Fruit fly (Drosophila melanogaster) whole organism, embryonic: ENCODE data around the gene CG15536.

ENCODE experiments used
- Blimp-1 ChIP-seq: fragments of 200-800 bp; sonication (Bioruptor generic); optimal IDR thresholded peaks from 3 replicates; lab custom pipeline; 2018; ENCODE audit warnings: missing biosample characterization, missing genetic modification characterization, mild to moderate bottlenecking, moderate library complexity, missing genetic modification reagents
- CG10565 ChIP-seq: fragments of 200-800 bp; sonication (Bioruptor generic); optimal IDR thresholded peaks from 3 replicates; lab custom pipeline; 2016; ENCODE audit warnings: missing biosample characterization, mild to moderate bottlenecking, missing genetic modification characterization
- CG14014 ChIP-seq: fragments of 200-800 bp; sonication (Bioruptor generic); IDR thresholded peaks from 2 replicates; pipeline ENCODE4 v1.3.6; 2022; ENCODE audit warnings: missing biosample characterization, missing genetic modification characterization
- CG17361 ChIP-seq: fragments of 200-800 bp; sonication (Bioruptor generic); IDR thresholded peaks from 3 replicates; pipeline ENCODE4 v1.3.6; 2022; ENCODE audit warnings: missing biosample characterization, missing genetic modification characterization
- CG1792 ChIP-seq: fragments of 200-800 bp; sonication (Bioruptor generic); optimal IDR thresholded peaks from 2 replicates; lab custom pipeline; 2016; ENCODE audit warnings: missing biosample characterization, missing genetic modification characterization
- CG18619 ChIP-seq: fragments of 200-800 bp; sonication (Bioruptor generic); optimal IDR thresholded peaks from 3 replicates; lab custom pipeline; 2017; ENCODE audit warnings: missing biosample characterization, mild to moderate bottlenecking, missing genetic modification characterization
- CG2199 ChIP-seq: fragments of 200-800 bp; sonication (Bioruptor generic); IDR thresholded peaks from 3 replicates; pipeline ENCODE4 v1.3.6; 2022; ENCODE audit warnings: missing biosample characterization, missing genetic modification characterization
- CG31365 ChIP-seq: fragments of 200-800 bp; sonication (Bioruptor generic); optimal IDR thresholded peaks from 2 replicates; lab custom pipeline; 2018; ENCODE audit warnings: missing biosample characterization, mild to moderate bottlenecking, missing genetic modification characterization
- CG31441 ChIP-seq: fragments of 200-800 bp; sonication (Bioruptor generic); IDR thresholded peaks from 2 replicates; pipeline ENCODE4 v1.3.6; 2022; ENCODE audit warnings: missing biosample characterization, missing genetic modification characterization
- CG3281 ChIP-seq: fragments of 200-800 bp; sonication (Bioruptor generic); optimal IDR thresholded peaks from 3 replicates; lab custom pipeline; 2017; ENCODE audit warnings: missing biosample characterization, mild to moderate bottlenecking, missing genetic modification characterization
- CG4424 ChIP-seq: fragments of 200-800 bp; sonication (Bioruptor generic); optimal IDR thresholded peaks from 3 replicates; lab custom pipeline; 2016; ENCODE audit warnings: missing biosample characterization, missing genetic modification characterization
- CG4707 ChIP-seq: fragments of 200-800 bp; sonication (Bioruptor generic); optimal IDR thresholded peaks from 2 replicates; lab custom pipeline; 2018; ENCODE audit warnings: missing biosample characterization, mild to moderate bottlenecking, missing genetic modification characterization, moderate library complexity
- CG4730 ChIP-seq: fragments of 200-800 bp; sonication (Bioruptor generic); IDR thresholded peaks from 2 replicates; pipeline ENCODE4 v1.3.6; 2022; ENCODE audit warnings: missing biosample characterization, missing genetic modification characterization
- CG4854 ChIP-seq: fragments of 200-800 bp; sonication (Bioruptor generic); optimal IDR thresholded peaks from 2 replicates; lab custom pipeline; 2016; ENCODE audit warnings: missing biosample characterization, missing genetic modification characterization, inconsistent platforms
- CG6813 ChIP-seq: fragments of 200-800 bp; sonication (Bioruptor generic); optimal IDR thresholded peaks from 2 replicates; lab custom pipeline; 2017; ENCODE audit warnings: missing biosample characterization, missing genetic modification characterization, mild to moderate bottlenecking, moderate library complexity, missing genetic modification reagents
- CG7556 ChIP-seq: fragments of 200-800 bp; sonication (Bioruptor generic); optimal IDR thresholded peaks from 2 replicates; lab custom pipeline; 2017; ENCODE audit warnings: missing biosample characterization, mild to moderate bottlenecking, missing genetic modification characterization
- CG7963 ChIP-seq: fragments of 200-800 bp; sonication (Bioruptor generic); IDR thresholded peaks from 3 replicates; pipeline ENCODE4 v1.3.6; 2022; ENCODE audit warnings: missing biosample characterization, missing genetic modification characterization; ENCODE audit not compliant: partially characterized antibody
- CG7987 ChIP-seq: fragments of 200-800 bp; sonication (Bioruptor generic); optimal IDR thresholded peaks from 2 replicates; lab custom pipeline; 2018; ENCODE audit warnings: missing biosample characterization, mild to moderate bottlenecking, missing genetic modification characterization, moderate library complexity
- CG9727 ChIP-seq: fragments of 200-800 bp; sonication (Bioruptor generic); optimal IDR thresholded peaks from 3 replicates; lab custom pipeline; 2017; ENCODE audit warnings: missing biosample characterization, mild to moderate bottlenecking, missing genetic modification characterization
- Camta ChIP-seq: fragments of 200-800 bp; sonication (Bioruptor generic); optimal IDR thresholded peaks from 2 replicates; lab custom pipeline; 2016; ENCODE audit warnings: missing biosample characterization, missing genetic modification characterization
- Deaf1 ChIP-seq: fragments of 200-800 bp; optimal IDR thresholded peaks from 3 replicates; lab custom pipeline; 2019; ENCODE audit warnings: missing biosample characterization, mild to moderate bottlenecking, missing genetic modification characterization, moderate library complexity
- Dll ChIP-seq: fragments of 200-800 bp; sonication (Bioruptor generic); IDR thresholded peaks from 4 replicates; pipeline ENCODE4 v1.3.6; 2022; ENCODE audit warnings: missing biosample characterization, missing genetic modification characterization; ENCODE audit not compliant: partially characterized antibody
- E2f1 ChIP-seq: fragments of 200-800 bp; sonication (Bioruptor generic); IDR thresholded peaks from 2 replicates; pipeline ENCODE4 v1.3.6; 2022; ENCODE audit warnings: missing biosample characterization, missing genetic modification characterization
- Ets65A ChIP-seq: fragments of 200-800 bp; sonication (Bioruptor generic); peaks from one replicate; lab custom pipeline; 2016; ENCODE audit warnings: missing biosample characterization, missing genetic modification characterization
- Fer2 ChIP-seq: fragments of 200-800 bp; sonication (Bioruptor generic); optimal IDR thresholded peaks from 2 replicates; lab custom pipeline; 2018; ENCODE audit warnings: missing biosample characterization, mild to moderate bottlenecking, missing genetic modification characterization, moderate library complexity
- Gsc ChIP-seq: fragments of 200-800 bp; sonication (Bioruptor generic); IDR thresholded peaks from 2 replicates; pipeline ENCODE4 v1.3.6; 2022; ENCODE audit warnings: missing biosample characterization, missing genetic modification characterization
- Lhr ChIP-seq: fragments of 200-800 bp; sonication (Bioruptor generic); optimal IDR thresholded peaks from 3 replicates; lab custom pipeline; 2017; ENCODE audit warnings: mild to moderate bottlenecking, missing biosample characterization, missing genetic modification reagents, missing genetic modification characterization
- NK7.1 ChIP-seq: fragments of 200-800 bp; sonication (Bioruptor generic); optimal IDR thresholded peaks from 3 replicates; lab custom pipeline; 2016; ENCODE audit warnings: missing biosample characterization, missing genetic modification characterization
- Nf-YC ChIP-seq: fragments of 200-800 bp; optimal IDR thresholded peaks from 3 replicates; lab custom pipeline; 2019; ENCODE audit warnings: missing biosample characterization, mild to moderate bottlenecking, missing genetic modification characterization, moderate library complexity
- Sry-δ ChIP-seq: fragments of 200-800 bp; sonication (Bioruptor generic); optimal IDR thresholded peaks from 2 replicates; lab custom pipeline; 2016; ENCODE audit warnings: missing biosample characterization, missing genetic modification characterization
- Tbp ChIP-seq: fragments of >200 bp; optimal IDR thresholded peaks from 2 replicates; lab custom pipeline; 2018; ENCODE audit warnings: missing biosample characterization, missing genetic modification characterization
- Xbp1 ChIP-seq: fragments of 200-800 bp; sonication (Bioruptor generic); optimal IDR thresholded peaks from 3 replicates; lab custom pipeline; 2016; ENCODE audit warnings: missing biosample characterization, mild to moderate bottlenecking, missing genetic modification characterization
- bigmax ChIP-seq: fragments of 200-800 bp; sonication (Bioruptor generic); optimal IDR thresholded peaks from 2 replicates; lab custom pipeline; 2018; ENCODE audit warnings: missing biosample characterization, mild to moderate bottlenecking, missing genetic modification characterization
- bowl ChIP-seq: fragments of 200-800 bp; sonication (Bioruptor generic); IDR thresholded peaks from 2 replicates; pipeline ENCODE4 v1.3.6; 2022; ENCODE audit warnings: missing biosample characterization, missing genetic modification characterization
- br ChIP-seq: fragments of >200 bp; optimal IDR thresholded peaks from 2 replicates; lab custom pipeline; 2017
- cwo ChIP-seq: fragments of 200-800 bp; sonication (Bioruptor generic); optimal IDR thresholded peaks from 3 replicates; lab custom pipeline; 2017; ENCODE audit warnings: missing biosample characterization, missing genetic modification characterization, mild to moderate bottlenecking, moderate library complexity, missing genetic modification reagents
- ems ChIP-seq: fragments of 200-800 bp; sonication (Bioruptor generic); optimal IDR thresholded peaks from 3 replicates; lab custom pipeline; 2016; ENCODE audit warnings: missing biosample characterization, missing genetic modification characterization
- en ChIP-seq: fragments of 200-800 bp; sonication (Bioruptor generic); optimal IDR thresholded peaks from 2 replicates; lab custom pipeline; 2016; ENCODE audit warnings: missing biosample characterization, missing genetic modification characterization
- fd3F ChIP-seq: fragments of 200-800 bp; sonication (Bioruptor generic); optimal IDR thresholded peaks from 2 replicates; lab custom pipeline; 2018; ENCODE audit warnings: missing biosample characterization, mild to moderate bottlenecking, missing genetic modification characterization, moderate library complexity
- ftz-f1 ChIP-seq: fragments of 200-800 bp; sonication (Bioruptor generic); optimal IDR thresholded peaks from 2 replicates; lab custom pipeline; 2016; ENCODE audit warnings: missing biosample characterization, missing genetic modification characterization
- oc ChIP-seq: fragments of 200-800 bp; sonication (Bioruptor generic); optimal IDR thresholded peaks from 2 replicates; lab custom pipeline; 2018; ENCODE audit warnings: missing biosample characterization, mild to moderate bottlenecking, missing genetic modification characterization, moderate library complexity
- pan ChIP-seq, 4 experiments: fragments of >200 bp in 3 of 4; fragments of 200-800 bp in 1 of 4; sonication (Bioruptor generic) in 1 of 4; optimal IDR thresholded peaks in 3 of 4; IDR thresholded peaks in 1 of 4; 2 replicates each; pipeline versions ENCODE4 v1.3.6 to Lab custom; 2017 to 2022; ENCODE audit warnings: missing biosample characterization in 2 of 4, missing genetic modification characterization in 2 of 4, mixed read lengths in 1 of 4
- pho ChIP-seq: fragments of 200-800 bp; sonication (Bioruptor generic); optimal IDR thresholded peaks from 2 replicates; lab custom pipeline; 2016; ENCODE audit warnings: missing biosample characterization, missing genetic modification characterization
- pros ChIP-seq: fragments of 200-800 bp; sonication (Bioruptor generic); optimal IDR thresholded peaks from 3 replicates; lab custom pipeline; 2019; ENCODE audit warnings: missing biosample characterization, mild to moderate bottlenecking, missing genetic modification characterization, moderate library complexity
- pum ChIP-seq: fragments of 200-800 bp; sonication (Bioruptor generic); optimal IDR thresholded peaks from 2 replicates; lab custom pipeline; 2016; ENCODE audit warnings: missing biosample characterization, missing genetic modification characterization
- run ChIP-seq: fragments of 200-800 bp; sonication (Bioruptor generic); optimal IDR thresholded peaks from 3 replicates; lab custom pipeline; 2018; ENCODE audit warnings: missing biosample characterization, mild to moderate bottlenecking, missing genetic modification characterization
- schlank ChIP-seq: fragments of 200-800 bp; sonication (Bioruptor generic); optimal IDR thresholded peaks from 2 replicates; lab custom pipeline; 2018; ENCODE audit warnings: missing biosample characterization, mild to moderate bottlenecking, missing genetic modification characterization
- slou ChIP-seq: fragments of 200-800 bp; sonication (Bioruptor generic); optimal IDR thresholded peaks from 3 replicates; lab custom pipeline; 2016; ENCODE audit warnings: missing biosample characterization, missing genetic modification characterization
- sob ChIP-seq: fragments of 200-800 bp; sonication (Bioruptor generic); IDR thresholded peaks from 2 replicates; pipeline ENCODE4 v1.3.6; 2022; ENCODE audit warnings: missing biosample characterization, missing genetic modification characterization
- stc ChIP-seq: fragments of 200-800 bp; sonication (Bioruptor generic); IDR thresholded peaks from 2 replicates; pipeline ENCODE4 v1.3.6; 2022; ENCODE audit warnings: missing biosample characterization, missing genetic modification characterization
- tx ChIP-seq: fragments of 200-800 bp; sonication (Bioruptor generic); optimal IDR thresholded peaks from 2 replicates; lab custom pipeline; 2016; ENCODE audit warnings: missing biosample characterization, missing genetic modification characterization

The CG15536 gene

dm6 chr3R:30427805-30428359 is 2.9 kb upstream of the CG15536 start, which contains the start of gene CG2218 (continued):
- TF ChIP-seq CG6813 (GFP tag; lab: Kevin White, UChicago) (no peak), br (lab: Kevin White, UChicago) (no peak), Sry-δ (peak; percentile 67), Fer2 (tag; lab: Kevin White, UChicago) (no peak), slou (GFP tag; lab: Kevin White, UChicago) (no peak), CG10565 (GFP tag; lab: Kevin White, UChicago) (no peak), schlank (no peak), Camta (GFP tag; lab: Kevin White, UChicago) (no peak), Tbp (GFP tag; lab: Kevin White, UChicago) (no peak), CG31365 (tag; lab: Kevin White, UChicago) (no peak), oc (tag; lab: Kevin White, UChicago) (no peak), ftz-f1 (GFP tag; lab: Kevin White, UChicago) (peak; percentile 36), CG2199 (GFP tag; lab: Robert Waterston, UW) (no peak), pros (no peak), Blimp-1 (GFP tag; lab: Kevin White, UChicago) (no peak), CG3281 (GFP tag; lab: Kevin White, UChicago) (no peak), sob (no peak), CG4424 (GFP tag; lab: Kevin White, UChicago) (no peak), CG31441 (GFP tag; lab: Robert Waterston, UW) (no peak), Ets65A (GFP tag; lab: Kevin White, UChicago) (no peak), CG7963 (GFP tag; lab: Robert Waterston, UW) (no peak), CG7987 (GFP tag; lab: Kevin White, UChicago) (peak; percentile 26), CG4730 (GFP tag; lab: Robert Waterston, UW) (no peak), pho (GFP tag; lab: Kevin White, UChicago) (no peak), pum (GFP tag; lab: Kevin White, UChicago) (no peak), run (tag; lab: Kevin White, UChicago) (no peak), bigmax (GFP tag; lab: Kevin White, UChicago) (no peak), cwo (no peak), Xbp1 (GFP tag; lab: Kevin White, UChicago) (no peak), en (GFP tag; lab: Kevin White, UChicago) (no peak), ems (GFP tag; lab: Kevin White, UChicago) (no peak), E2f1 (GFP tag; lab: Robert Waterston, UW) (no peak), pan (optimal IDR thresholded peaks at IDR 0.05; lab: Kevin White, UChicago) (no peak), pan (GFP tag; optimal IDR thresholded peaks at IDR 0.05 in 1 of 2, IDR thresholded peaks at IDR 0.05 in 1 of 2) (no peak), Nf-YC (no peak), stc (GFP tag; lab: Robert Waterston, UW) (no peak), Deaf1 (no peak), CG4854 (GFP tag; lab: Kevin White, UChicago) (no peak), CG1792 (no peak), Dll (GFP tag; lab: Robert Waterston, UW) (peak; percentile 53; the same call in 2 of the 4 replicates), CG7556 (GFP tag; lab: Kevin White, UChicago) (no peak), NK7.1 (no peak), CG4707 (GFP tag; lab: Kevin White, UChicago) (no peak), Gsc (no peak), CG18619 (no peak), tx (GFP tag; lab: Kevin White, UChicago) (no peak), bowl (GFP tag; lab: Robert Waterston, UW) (no peak), fd3F (GFP tag; lab: Kevin White, UChicago) (no peak), CG9727 (GFP tag; lab: Kevin White, UChicago) (no peak), Lhr (peak; percentile 25), CG14014 (GFP tag; lab: Robert Waterston, UW) (no peak), CG17361 (GFP tag; lab: Robert Waterston, UW) (no peak)
